Worm (Caenorhabditis elegans) whole organism, L1 larva: ENCODE results near the gene Y77E11A.23.

Experiments used
- C04F5.9 ChIP-seq: sonication (generic microtip); optimal IDR thresholded peaks from 2 replicates; lab custom pipeline; 2016; ENCODE audit warnings: missing genetic modification characterization, missing compliant biosample characterization
- C16A3.4 ChIP-seq: fragments of 150-350 bp; optimal IDR thresholded peaks from 2 replicates; lab custom pipeline; 2014; ENCODE audit warnings: missing biosample characterization, missing genetic modification characterization
- aha-1 ChIP-seq: fragments of 150-350 bp; optimal IDR thresholded peaks from 2 replicates; lab custom pipeline; 2014; ENCODE audit warnings: missing biosample characterization, missing genetic modification characterization
- alr-1 ChIP-seq: fragments of 200-800 bp; sonication (Bioruptor generic); optimal IDR thresholded peaks from 2 replicates; lab custom pipeline; 2018; ENCODE audit warnings: borderline replicate concordance, mild to moderate bottlenecking, missing genetic modification characterization, missing compliant biosample characterization
- aly-2 ChIP-seq: fragments of 150-350 bp; optimal IDR thresholded peaks from 2 replicates; lab custom pipeline; 2014; ENCODE audit warnings: missing biosample characterization, missing genetic modification characterization
- ceh-63 ChIP-seq: fragments of 200-800 bp; sonication (Bioruptor generic); optimal IDR thresholded peaks from 2 replicates; lab custom pipeline; 2018; ENCODE audit warnings: mild to moderate bottlenecking, missing genetic modification characterization, missing compliant biosample characterization
- ceh-8 ChIP-seq: fragments of 200-800 bp; sonication (Bioruptor generic); optimal IDR thresholded peaks from 2 replicates; lab custom pipeline; 2018; ENCODE audit warnings: mild to moderate bottlenecking, missing genetic modification characterization, moderate library complexity, missing compliant biosample characterization
- ceh-90 ChIP-seq: sonication (generic microtip); optimal IDR thresholded peaks from 2 replicates; lab custom pipeline; 2016; ENCODE audit warnings: missing genetic modification characterization, missing compliant biosample characterization
- ces-1 ChIP-seq: fragments of 150-350 bp; optimal IDR thresholded peaks from 2 replicates; lab custom pipeline; 2014; ENCODE audit warnings: missing biosample characterization, missing genetic modification reagents, missing genetic modification characterization
- dpl-1 ChIP-seq, 3 experiments: fragments of 150-350 bp in 2 of 3; sonication (generic microtip) in 1 of 3; optimal IDR thresholded peaks; 2 replicates each; lab custom pipeline; 2014 to 2017; ENCODE audit warnings: missing biosample characterization in 3 of 3, missing genetic modification characterization in 3 of 3, missing genetic modification reagents in 3 of 3
- efl-1 ChIP-seq, 4 experiments: fragments of 150-350 bp; optimal IDR thresholded peaks in 3 of 4; peaks in 1 of 4; 1 replicate in 1 of 4; 2 replicates in 3 of 4; lab custom pipeline; 2014; ENCODE audit warnings: missing biosample characterization in 2 of 4, missing genetic modification characterization in 2 of 4, missing genetic modification reagents in 2 of 4
- efl-3 ChIP-seq: fragments of 200-800 bp; sonication (Bioruptor generic); optimal IDR thresholded peaks from 2 replicates; lab custom pipeline; 2018; ENCODE audit warnings: mild to moderate bottlenecking, missing genetic modification characterization, missing compliant biosample characterization
- egl-13 ChIP-seq: sonication (generic microtip); optimal IDR thresholded peaks from 2 replicates; lab custom pipeline; 2016; ENCODE audit warnings: missing genotype, missing genetic modification reagents, missing genetic modification characterization, missing compliant biosample characterization
- elt-2 ChIP-seq: sonication (generic microtip); optimal IDR thresholded peaks from 2 replicates; lab custom pipeline; 2016; ENCODE audit warnings: missing genetic modification characterization, mild to moderate bottlenecking, inconsistent platforms, missing compliant biosample characterization, missing genetic modification reagents
- ets-5 ChIP-seq: fragments of 200-800 bp; sonication (Bioruptor generic); IDR thresholded peaks from 2 replicates; pipeline ENCODE4 v1.3.6; 2022; ENCODE audit warnings: missing genetic modification characterization, missing compliant biosample characterization
- fkh-4 ChIP-seq: sonication (generic microtip); optimal IDR thresholded peaks from 2 replicates; lab custom pipeline; 2016; ENCODE audit warnings: missing compliant biosample characterization, missing genetic modification characterization, borderline replicate concordance
- grh-1 ChIP-seq: fragments of 200-800 bp; sonication (Bioruptor generic); IDR thresholded peaks from 2 replicates; pipeline ENCODE4 v1.3.6; 2022; ENCODE audit warnings: missing genetic modification reagents, missing genetic modification characterization, missing compliant biosample characterization
- hlh-4 ChIP-seq: sonication (generic microtip); optimal IDR thresholded peaks from 2 replicates; lab custom pipeline; 2016; ENCODE audit warnings: mild to moderate bottlenecking, missing genetic modification characterization, missing compliant biosample characterization
- hpl-2 ChIP-seq: fragments of 150-350 bp; optimal IDR thresholded peaks from 2 replicates; lab custom pipeline; 2014; ENCODE audit warnings: missing biosample characterization, missing genetic modification reagents, missing genetic modification characterization
- irx-1 ChIP-seq: sonication (generic microtip); optimal IDR thresholded peaks from 2 replicates; lab custom pipeline; 2016; ENCODE audit warnings: missing genetic modification characterization, missing compliant biosample characterization
- jun-1 ChIP-seq: fragments of 150-350 bp; optimal IDR thresholded peaks from 2 replicates; lab custom pipeline; 2014; ENCODE audit warnings: missing biosample characterization, missing genetic modification reagents, missing genetic modification characterization
- lin-13 ChIP-seq: fragments of 150-350 bp; optimal IDR thresholded peaks from 2 replicates; lab custom pipeline; 2014; ENCODE audit warnings: missing biosample characterization, missing genetic modification reagents, missing genetic modification characterization
- lin-14 ChIP-seq: fragments of 200-800 bp; sonication (Bioruptor generic); optimal IDR thresholded peaks from 2 replicates; lab custom pipeline; 2018; ENCODE audit warnings: mild to moderate bottlenecking, missing genetic modification characterization, moderate library complexity, missing compliant biosample characterization
- lin-35 ChIP-seq, 2 experiments: fragments of 150-350 bp; optimal IDR thresholded peaks; 2 replicates each; lab custom pipeline; 2014; ENCODE audit warnings: missing biosample characterization in 2 of 2, missing genetic modification characterization in 2 of 2, missing genetic modification reagents in 2 of 2
- lin-39 ChIP-seq: fragments of 150-350 bp; optimal IDR thresholded peaks from 2 replicates; lab custom pipeline; 2014; ENCODE audit warnings: missing biosample characterization, missing genetic modification reagents, missing genetic modification characterization
- lsy-2 ChIP-seq, 2 experiments: fragments of 150-350 bp; optimal IDR thresholded peaks; 2 replicates each; lab custom pipeline; 2014; ENCODE audit warnings: missing biosample characterization in 2 of 2, missing genetic modification characterization in 2 of 2
- mdl-1 ChIP-seq, 2 experiments: fragments of 150-350 bp; optimal IDR thresholded peaks; 2 replicates each; lab custom pipeline; 2014 to 2017; ENCODE audit warnings: missing biosample characterization in 2 of 2, missing genetic modification characterization in 2 of 2, inconsistent platforms in 1 of 2
- nhr-11 ChIP-seq: fragments of 150-350 bp; optimal IDR thresholded peaks from 2 replicates; lab custom pipeline; 2014; ENCODE audit warnings: missing biosample characterization, missing genetic modification characterization
- nhr-12 ChIP-seq: sonication (generic microtip); optimal IDR thresholded peaks from 2 replicates; lab custom pipeline; 2017; ENCODE audit warnings: missing biosample characterization, missing genetic modification characterization
- nhr-19 ChIP-seq: fragments of 200-800 bp; sonication (Bioruptor generic); conservative IDR thresholded peaks from 2 replicates; pipeline ENCODE4 v1.3.6; 2022; ENCODE audit warnings: missing genetic modification characterization, missing compliant biosample characterization
- nhr-20 ChIP-seq: sonication (generic microtip); optimal IDR thresholded peaks from 2 replicates; lab custom pipeline; 2016; ENCODE audit warnings: mild to moderate bottlenecking, missing genetic modification characterization, missing compliant biosample characterization
- nhr-28 ChIP-seq: fragments of 150-350 bp; optimal IDR thresholded peaks from 2 replicates; lab custom pipeline; 2014; ENCODE audit warnings: missing biosample characterization, missing genetic modification characterization
- nhr-47 ChIP-seq: sonication (generic microtip); optimal IDR thresholded peaks from 2 replicates; lab custom pipeline; 2016; ENCODE audit warnings: mild to moderate bottlenecking, missing genetic modification characterization, moderate library complexity, missing compliant biosample characterization
- nhr-76 ChIP-seq: sonication (generic microtip); optimal IDR thresholded peaks from 2 replicates; lab custom pipeline; 2017; ENCODE audit warnings: missing biosample characterization, missing genetic modification characterization
- nhr-84 ChIP-seq: sonication (generic microtip); optimal IDR thresholded peaks from 2 replicates; lab custom pipeline; 2017; ENCODE audit warnings: missing biosample characterization, missing genetic modification characterization
- nhr-85 ChIP-seq: sonication (generic microtip); peaks from one replicate; lab custom pipeline; 2016; ENCODE audit warnings: missing genetic modification characterization, inconsistent platforms, missing compliant biosample characterization
- nhr-90 ChIP-seq: sonication (generic microtip); optimal IDR thresholded peaks from 2 replicates; lab custom pipeline; 2016; ENCODE audit warnings: mild to moderate bottlenecking, missing genetic modification characterization, missing compliant biosample characterization; ENCODE audit not compliant: poor library complexity
- pag-3 ChIP-seq: sonication (generic microtip); optimal IDR thresholded peaks from 2 replicates; lab custom pipeline; 2017; ENCODE audit warnings: missing genetic modification characterization, mild to moderate bottlenecking, missing compliant biosample characterization, antibody characterized with exemption, borderline replicate concordance; ENCODE audit not compliant: insufficient read depth
- pqm-1 ChIP-seq: sonication (generic microtip); optimal IDR thresholded peaks from 3 replicates; lab custom pipeline; 2017; ENCODE audit warnings: missing biosample characterization, missing genetic modification characterization
- snpc-4 ChIP-seq: fragments of 150-350 bp; optimal IDR thresholded peaks from 2 replicates; lab custom pipeline; 2014; ENCODE audit warnings: missing biosample characterization, missing genetic modification characterization
- snu-23 ChIP-seq: sonication (generic microtip); optimal IDR thresholded peaks from 2 replicates; lab custom pipeline; 2016; ENCODE audit warnings: missing genetic modification characterization, missing compliant biosample characterization
- sox-4 ChIP-seq: sonication (generic microtip); optimal IDR thresholded peaks from 2 replicates; lab custom pipeline; 2016; ENCODE audit warnings: missing genetic modification characterization, missing compliant biosample characterization
- swsn-7 ChIP-seq: sonication (generic microtip); optimal IDR thresholded peaks from 2 replicates; lab custom pipeline; 2016; ENCODE audit warnings: missing genetic modification characterization, missing compliant biosample characterization

Y77E11A.23 gene

ce11 chrIV:1397895-1398294 is 32.3 kb downstream of the Y77E11A.23 start:
- TF ChIP-seq efl-1 (optimal IDR thresholded peaks at IDR 0.05; lab: Kevin White, UChicago) (no peak), efl-1 (GFP tag; optimal IDR thresholded peaks at IDR 0.05 in 1 of 2; lab: Kevin White, UChicago) (peak in 1 of 2 experiments; percentile 56), nhr-28 (tag; lab: Kevin White, UChicago) (no peak)
- TF ChIP-seq, all 84 proteins: peak for 1

ce11 chrIV:1394077-1394476 is 36.1 kb downstream of the Y77E11A.23 start:
- TF ChIP-seq dpl-1 (GFP tag; optimal IDR thresholded peaks at IDR 0.05; lab: Kevin White, UChicago) = no peak
- TF ChIP-seq efl-3 (GFP tag; lab: Kevin White, UChicago) = no peak
- TF ChIP-seq nhr-84 (tag; lab: Kevin White, UChicago) = no peak
- no peak for TF ChIP-seq sox-4
- no peak for TF ChIP-seq egl-13 (tag; lab: Kevin White, UChicago)
- no peak for TF ChIP-seq fkh-4
- TF ChIP-seq C16A3.4 = no peak
- TF ChIP-seq nhr-20 (tag; lab: Kevin White, UChicago) = no peak
- TF ChIP-seq nhr-11 (tag; lab: Kevin White, UChicago) = no peak

ce11 chrIV:1391446-1391845 is 38.7 kb downstream of the Y77E11A.23 start:
- TF ChIP-seq nhr-85 (no peak), lin-35 (GFP tag; optimal IDR thresholded peaks at IDR 0.05; lab: Kevin White, UChicago) (no peak), snpc-4 (tag; lab: Kevin White, UChicago) (no peak), nhr-12 (no peak), pqm-1 (tag; lab: Kevin White, UChicago) (no peak), fkh-4 (no peak), grh-1 (GFP tag; lab: Robert Waterston, UW) (0 out of 2 replicates have a peak, but pooled peaks have one; percentile 21)

ce11 chrIV:1390102-1390501 is 40.1 kb downstream of the Y77E11A.23 start:
- TF ChIP-seq sox-4 (no peak), nhr-12 (no peak), snu-23 (GFP tag; lab: Kevin White, UChicago) (no peak), nhr-76 (tag; lab: Kevin White, UChicago) (no peak), nhr-47 (tag; lab: Kevin White, UChicago) (no peak), jun-1 (no peak), lin-13 (GFP tag; lab: Kevin White, UChicago) (no peak), lin-35 (GFP tag; optimal IDR thresholded peaks at IDR 0.05; lab: Kevin White, UChicago) (no peak), mdl-1 (tag; optimal IDR thresholded peaks at IDR 0.05; lab: Kevin White, UChicago) (no peak), aha-1 (tag; lab: Kevin White, UChicago) (no peak), hlh-4 (tag; lab: Kevin White, UChicago) (no peak)

- TF ChIP-seq pag-3 (tag; lab: Kevin White, UChicago) (no peak), ets-5 (GFP tag; lab: Robert Waterston, UW) (no peak), elt-2 (tag; lab: Kevin White, UChicago) (peak; percentile 42), lin-14 (GFP tag; lab: Kevin White, UChicago) (no peak), hpl-2 (GFP tag; lab: Kevin White, UChicago) (no peak), egl-13 (tag; lab: Kevin White, UChicago) (no peak), ceh-8 (GFP tag; lab: Kevin White, UChicago) (no peak)
Observed at ce11 chrIV:1389599-1389998, 40.6 kb downstream of the Y77E11A.23 start.

- peak; percentile 64 for TF ChIP-seq lin-14 (GFP tag; lab: Kevin White, UChicago)
- TF ChIP-seq irx-1 (tag; lab: Kevin White, UChicago) = no peak
- no peak for TF ChIP-seq aly-2 (tag; lab: Kevin White, UChicago)
- TF ChIP-seq alr-1 (tag; lab: Kevin White, UChicago) = no peak
- TF ChIP-seq nhr-20 (tag; lab: Kevin White, UChicago) = peak; percentile 71
- TF ChIP-seq nhr-76 (tag; lab: Kevin White, UChicago) = no peak
- TF ChIP-seq nhr-90 = peak; percentile 41
- peak; percentile 9 for TF ChIP-seq swsn-7 (tag; lab: Kevin White, UChicago)
- TF ChIP-seq snu-23 (GFP tag; lab: Kevin White, UChicago) = peak; percentile 64
- TF ChIP-seq ceh-63 (GFP tag; lab: Kevin White, UChicago) = no peak
- TF ChIP-seq C04F5.9 (tag; lab: Kevin White, UChicago) = no peak
- TF ChIP-seq nhr-19 = peak; percentile 28
- no peak for TF ChIP-seq ceh-90
- peak; percentile 22 to 25 for TF ChIP-seq lsy-2 (tag; optimal IDR thresholded peaks at IDR 0.05; lab: Kevin White, UChicago)
- no peak for TF ChIP-seq ces-1
- TF ChIP-seq efl-1 (optimal IDR thresholded peaks at IDR 0.05; lab: Kevin White, UChicago) = peak in 1 of 2 experiments; percentile 7
- TF ChIP-seq efl-1 (GFP tag; optimal IDR thresholded peaks at IDR 0.05 in 1 of 2; lab: Kevin White, UChicago) = no peak
- TF ChIP-seq lin-39 (tag; lab: Kevin White, UChicago) = no peak
Observed at ce11 chrIV:1389021-1389420, 41.1 kb downstream of the Y77E11A.23 start.
